Fruit fly (Drosophila melanogaster) whole organism, embryonic: Measurements from ENCODE around the gene Nthl1.
A peak's percentile ranks its signal among the peaks of the same experiment; 100 is the strongest.

ENCODE experiments used
- Asciz ChIP-seq: fragments of 200-800 bp; sonication (Bioruptor generic); optimal IDR thresholded peaks from 2 replicates; lab custom pipeline; 2017; ENCODE audit warnings: missing biosample characterization, mild to moderate bottlenecking, missing genetic modification characterization, missing genetic modification reagents
- B-H2 ChIP-seq: fragments of 200-800 bp; sonication (Bioruptor generic); optimal IDR thresholded peaks from 2 replicates; lab custom pipeline; 2018; ENCODE audit warnings: missing biosample characterization, mild to moderate bottlenecking, missing genetic modification characterization
- CG11456 ChIP-seq: fragments of 200-800 bp; sonication (Bioruptor generic); IDR thresholded peaks from 3 replicates; pipeline ENCODE4 v1.3.6; 2022; ENCODE audit warnings: missing biosample characterization, missing genetic modification characterization
- CG11695 ChIP-seq: fragments of 200-800 bp; sonication (Bioruptor generic); IDR thresholded peaks from 3 replicates; pipeline ENCODE4 v1.3.6; 2022; ENCODE audit warnings: missing biosample characterization, missing genetic modification characterization
- CG12769 ChIP-seq: fragments of 200-800 bp; sonication (Bioruptor generic); optimal IDR thresholded peaks from 2 replicates; lab custom pipeline; 2019; ENCODE audit warnings: missing biosample characterization, mild to moderate bottlenecking, missing genetic modification characterization, moderate library complexity
- CG13287 ChIP-seq: fragments of 200-800 bp; sonication (Bioruptor generic); IDR thresholded peaks from 2 replicates; pipeline ENCODE4 v1.3.6; 2022; ENCODE audit warnings: missing biosample characterization, missing genetic modification characterization; ENCODE audit not compliant: partially characterized antibody
- CG13624 ChIP-seq: fragments of 200-800 bp; sonication (Bioruptor generic); optimal IDR thresholded peaks from 2 replicates; lab custom pipeline; 2016; ENCODE audit warnings: missing biosample characterization, missing genetic modification characterization
- CG13775 ChIP-seq: fragments of 200-800 bp; sonication (Bioruptor generic); optimal IDR thresholded peaks from 3 replicates; lab custom pipeline; 2017; ENCODE audit warnings: missing biosample characterization, mild to moderate bottlenecking, missing genetic modification characterization
- CG13894 ChIP-seq: fragments of 200-800 bp; sonication (Bioruptor generic); optimal IDR thresholded peaks from 3 replicates; lab custom pipeline; 2018; ENCODE audit warnings: missing biosample characterization, mild to moderate bottlenecking, missing genetic modification characterization, moderate library complexity
- CG14014 ChIP-seq: fragments of 200-800 bp; sonication (Bioruptor generic); IDR thresholded peaks from 2 replicates; pipeline ENCODE4 v1.3.6; 2022; ENCODE audit warnings: missing biosample characterization, missing genetic modification characterization
- CG18262 ChIP-seq: fragments of 200-800 bp; optimal IDR thresholded peaks from 3 replicates; lab custom pipeline; 2019; ENCODE audit warnings: missing biosample characterization, mild to moderate bottlenecking, missing genetic modification characterization, moderate library complexity
- CG18599 ChIP-seq: fragments of 200-800 bp; sonication (Bioruptor generic); optimal IDR thresholded peaks from 3 replicates; lab custom pipeline; 2017; ENCODE audit warnings: missing biosample characterization, missing genetic modification characterization, mild to moderate bottlenecking, moderate library complexity, missing genetic modification reagents
- CG31441 ChIP-seq: fragments of 200-800 bp; sonication (Bioruptor generic); IDR thresholded peaks from 2 replicates; pipeline ENCODE4 v1.3.6; 2022; ENCODE audit warnings: missing biosample characterization, missing genetic modification characterization
- CG9437 ChIP-seq: fragments of 200-800 bp; sonication (Bioruptor generic); optimal IDR thresholded peaks from 2 replicates; lab custom pipeline; 2018; ENCODE audit warnings: missing biosample characterization, mild to moderate bottlenecking, missing genetic modification characterization
- CG9727 ChIP-seq: fragments of 200-800 bp; sonication (Bioruptor generic); optimal IDR thresholded peaks from 3 replicates; lab custom pipeline; 2017; ENCODE audit warnings: missing biosample characterization, mild to moderate bottlenecking, missing genetic modification characterization
- CoRest ChIP-seq: fragments of 200-800 bp; sonication (Bioruptor generic); optimal IDR thresholded peaks from 3 replicates; lab custom pipeline; 2018; ENCODE audit warnings: missing biosample characterization, mild to moderate bottlenecking, missing genetic modification characterization, moderate library complexity
- Dip3 ChIP-seq: fragments of 200-800 bp; sonication (Bioruptor generic); optimal IDR thresholded peaks from 3 replicates; lab custom pipeline; 2016; ENCODE audit warnings: missing biosample characterization, missing genetic modification characterization
- Ets65A ChIP-seq: fragments of 200-800 bp; sonication (Bioruptor generic); peaks from one replicate; lab custom pipeline; 2016; ENCODE audit warnings: missing biosample characterization, missing genetic modification characterization
- H2.0 ChIP-seq: fragments of 200-800 bp; sonication (Bioruptor generic); IDR thresholded peaks from 2 replicates; pipeline ENCODE4 v1.3.6; 2022; ENCODE audit warnings: missing biosample characterization, missing genetic modification characterization
- Hmr ChIP-seq: fragments of 200-800 bp; sonication (Bioruptor generic); optimal IDR thresholded peaks from 3 replicates; lab custom pipeline; 2017; ENCODE audit warnings: mild to moderate bottlenecking, missing biosample characterization, missing genetic modification reagents, missing genetic modification characterization
- Hsf ChIP-seq: fragments of 200-800 bp; sonication (Bioruptor generic); optimal IDR thresholded peaks from 3 replicates; lab custom pipeline; 2016; ENCODE audit warnings: missing biosample characterization, missing genetic modification characterization
- Med ChIP-seq: fragments of 200-800 bp; sonication (Bioruptor generic); peaks from one replicate; lab custom pipeline; 2016; ENCODE audit warnings: missing biosample characterization, missing genetic modification characterization, mild to moderate bottlenecking, inconsistent platforms, moderate library complexity
- Myb ChIP-seq: fragments of 200-800 bp; sonication (Bioruptor generic); optimal IDR thresholded peaks from 2 replicates; lab custom pipeline; 2016; ENCODE audit warnings: missing biosample characterization, missing genetic modification characterization
- NFAT ChIP-seq: fragments of 200-800 bp; sonication (Bioruptor generic); IDR thresholded peaks from 2 replicates; pipeline ENCODE4 v1.3.6; 2022; ENCODE audit warnings: missing biosample characterization, missing genetic modification characterization
- Tbp ChIP-seq: fragments of >200 bp; optimal IDR thresholded peaks from 2 replicates; lab custom pipeline; 2018; ENCODE audit warnings: missing biosample characterization, missing genetic modification characterization
- abd-A ChIP-seq: fragments of 200-800 bp; sonication (Bioruptor generic); optimal IDR thresholded peaks from 3 replicates; lab custom pipeline; 2019; ENCODE audit warnings: missing biosample characterization, mild to moderate bottlenecking, missing genetic modification characterization, moderate library complexity
- bbx ChIP-seq: fragments of 200-800 bp; sonication (Bioruptor generic); IDR thresholded peaks from 2 replicates; pipeline ENCODE4 v1.3.6; 2022; ENCODE audit warnings: missing biosample characterization, missing genetic modification characterization; ENCODE audit not compliant: partially characterized antibody
- btn ChIP-seq: fragments of 200-800 bp; sonication (Bioruptor generic); optimal IDR thresholded peaks from 2 replicates; lab custom pipeline; 2016; ENCODE audit warnings: missing biosample characterization, missing genetic modification characterization
- cas ChIP-seq: fragments of 200-800 bp; sonication (Bioruptor generic); IDR thresholded peaks from 2 replicates; pipeline ENCODE4 v1.3.6; 2022; ENCODE audit warnings: missing biosample characterization, missing genetic modification characterization
- corto ChIP-seq: fragments of 200-800 bp; sonication (Bioruptor generic); optimal IDR thresholded peaks from 2 replicates; lab custom pipeline; 2016; ENCODE audit warnings: missing biosample characterization, mild to moderate bottlenecking, missing genetic modification characterization, moderate library complexity
- cwo ChIP-seq: fragments of 200-800 bp; sonication (Bioruptor generic); optimal IDR thresholded peaks from 3 replicates; lab custom pipeline; 2017; ENCODE audit warnings: missing biosample characterization, missing genetic modification characterization, mild to moderate bottlenecking, moderate library complexity, missing genetic modification reagents
- dpn ChIP-seq, 2 experiments: fragments of 200-800 bp; sonication (Bioruptor generic); optimal IDR thresholded peaks; 3 replicates each; lab custom pipeline; 2016; ENCODE audit warnings: missing biosample characterization in 2 of 2, missing genetic modification characterization in 2 of 2
- gce ChIP-seq: fragments of 200-800 bp; sonication (Bioruptor generic); IDR thresholded peaks from 3 replicates; pipeline ENCODE4 v1.3.6; 2022; ENCODE audit warnings: missing biosample characterization, missing genetic modification characterization
- gem ChIP-seq: fragments of 200-800 bp; sonication (Bioruptor generic); optimal IDR thresholded peaks from 2 replicates; lab custom pipeline; 2019; ENCODE audit warnings: missing biosample characterization, mild to moderate bottlenecking, missing genetic modification characterization, moderate library complexity
- grn ChIP-seq: fragments of 200-800 bp; sonication (Bioruptor generic); optimal IDR thresholded peaks from 3 replicates; lab custom pipeline; 2017; ENCODE audit warnings: missing biosample characterization, missing genetic modification characterization
- ind ChIP-seq: fragments of 200-800 bp; sonication (Bioruptor generic); optimal IDR thresholded peaks from 3 replicates; lab custom pipeline; 2016; ENCODE audit warnings: missing biosample characterization, missing genetic modification characterization
- jigr1 ChIP-seq: fragments of 200-800 bp; sonication (Bioruptor generic); IDR thresholded peaks from 3 replicates; pipeline ENCODE4 v1.3.6; 2022; ENCODE audit warnings: missing biosample characterization, missing genetic modification characterization
- jing ChIP-seq: fragments of 200-800 bp; sonication (Bioruptor generic); optimal IDR thresholded peaks from 2 replicates; lab custom pipeline; 2018; ENCODE audit warnings: missing biosample characterization, mild to moderate bottlenecking, missing genetic modification characterization
- kni ChIP-seq: fragments of 200-800 bp; sonication (Bioruptor generic); optimal IDR thresholded peaks from 3 replicates; lab custom pipeline; 2017; ENCODE audit warnings: mild to moderate bottlenecking, missing biosample characterization, missing genetic modification reagents, missing genetic modification characterization
- oc ChIP-seq: fragments of 200-800 bp; sonication (Bioruptor generic); optimal IDR thresholded peaks from 2 replicates; lab custom pipeline; 2018; ENCODE audit warnings: missing biosample characterization, mild to moderate bottlenecking, missing genetic modification characterization, moderate library complexity
- prd ChIP-seq, 3 experiments: fragments of >200 bp in 2 of 3; fragments of 200-800 bp in 1 of 3; sonication (Bioruptor generic) in 1 of 3; optimal IDR thresholded peaks in 2 of 3; IDR thresholded peaks in 1 of 3; 2 replicates in 2 of 3; 3 replicates in 1 of 3; pipeline versions ENCODE4 v1.3.6 to Lab custom; 2017 to 2022; ENCODE audit warnings: missing biosample characterization in 1 of 3, missing genetic modification characterization in 1 of 3
- row ChIP-seq: fragments of 200-800 bp; sonication (Bioruptor generic); IDR thresholded peaks from 3 replicates; pipeline ENCODE4 v1.3.6; 2022; ENCODE audit warnings: missing biosample characterization, missing genetic modification characterization
- sens ChIP-seq: fragments of 200-800 bp; sonication (Bioruptor generic); peaks from one replicate; lab custom pipeline; 2016; ENCODE audit warnings: missing biosample characterization, missing genetic modification characterization
- shn ChIP-seq: fragments of 200-800 bp; sonication (Bioruptor generic); optimal IDR thresholded peaks from 3 replicates; lab custom pipeline; 2016; ENCODE audit warnings: missing biosample characterization, missing genetic modification characterization
- slou ChIP-seq: fragments of 200-800 bp; sonication (Bioruptor generic); optimal IDR thresholded peaks from 3 replicates; lab custom pipeline; 2016; ENCODE audit warnings: missing biosample characterization, missing genetic modification characterization
- so ChIP-seq: fragments of 200-800 bp; sonication (Bioruptor generic); IDR thresholded peaks from 3 replicates; pipeline ENCODE4 v1.3.6; 2022; ENCODE audit warnings: missing biosample characterization, missing genetic modification characterization
- tio ChIP-seq: fragments of 200-800 bp; sonication (Bioruptor generic); optimal IDR thresholded peaks from 2 replicates; lab custom pipeline; 2017; ENCODE audit warnings: missing biosample characterization, missing genetic modification characterization, inconsistent platforms
- tll ChIP-seq, 2 experiments: fragments of 200-800 bp in 1 of 2; fragments of >200 bp in 1 of 2; sonication (Bioruptor generic) in 1 of 2; optimal IDR thresholded peaks; 2 replicates each; lab custom pipeline; 2017 to 2019; ENCODE audit warnings: missing biosample characterization in 2 of 2, missing genetic modification characterization in 2 of 2, mild to moderate bottlenecking in 1 of 2, moderate library complexity in 1 of 2
- vvl ChIP-seq: fragments of 200-800 bp; sonication (Bioruptor generic); IDR thresholded peaks from 2 replicates; pipeline ENCODE4 v1.3.6; 2022; ENCODE audit warnings: missing biosample characterization, missing genetic modification characterization

Nthl1 gene

DNA sequence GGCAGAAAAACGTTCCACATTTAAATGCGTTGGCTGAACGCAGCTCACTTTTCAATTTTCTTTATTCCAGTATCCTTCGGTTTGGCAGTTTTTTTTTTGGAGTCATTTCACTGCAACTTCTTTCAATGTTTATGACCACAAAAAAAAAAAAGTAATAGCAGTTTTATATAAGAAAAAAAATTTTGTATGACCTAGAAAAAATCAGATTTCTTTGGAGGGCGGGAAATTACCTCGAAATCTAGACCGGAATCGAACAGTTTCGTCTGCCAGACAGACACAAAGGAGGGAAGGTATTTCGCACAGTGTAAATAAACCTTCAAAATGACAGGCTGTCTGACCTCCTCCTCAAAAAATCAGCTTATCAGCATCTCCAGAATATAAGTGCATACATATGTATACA lies 47.2 kb downstream of the Nthl1 start:
- TF ChIP-seq Dip3 (GFP tag; lab: Kevin White, UChicago) = no peak
- TF ChIP-seq Myb = no peak
- TF ChIP-seq Ets65A = peak; percentile 71
- TF ChIP-seq tio (GFP tag; lab: Kevin White, UChicago) = peak; percentile 3
- no peak for TF ChIP-seq CG18262 (tag; lab: Kevin White, UChicago)
- peak; percentile 43 for TF ChIP-seq Med (GFP tag; lab: Kevin White, UChicago)
- TF ChIP-seq gem = peak; percentile 3
- no peak for TF ChIP-seq H2.0 (GFP tag; lab: Robert Waterston, UW)
- TF ChIP-seq ind (GFP tag; lab: Kevin White, UChicago) = peak; percentile 10
- peak; percentile 26 for TF ChIP-seq sens (GFP tag; lab: Kevin White, UChicago)

DNA sequence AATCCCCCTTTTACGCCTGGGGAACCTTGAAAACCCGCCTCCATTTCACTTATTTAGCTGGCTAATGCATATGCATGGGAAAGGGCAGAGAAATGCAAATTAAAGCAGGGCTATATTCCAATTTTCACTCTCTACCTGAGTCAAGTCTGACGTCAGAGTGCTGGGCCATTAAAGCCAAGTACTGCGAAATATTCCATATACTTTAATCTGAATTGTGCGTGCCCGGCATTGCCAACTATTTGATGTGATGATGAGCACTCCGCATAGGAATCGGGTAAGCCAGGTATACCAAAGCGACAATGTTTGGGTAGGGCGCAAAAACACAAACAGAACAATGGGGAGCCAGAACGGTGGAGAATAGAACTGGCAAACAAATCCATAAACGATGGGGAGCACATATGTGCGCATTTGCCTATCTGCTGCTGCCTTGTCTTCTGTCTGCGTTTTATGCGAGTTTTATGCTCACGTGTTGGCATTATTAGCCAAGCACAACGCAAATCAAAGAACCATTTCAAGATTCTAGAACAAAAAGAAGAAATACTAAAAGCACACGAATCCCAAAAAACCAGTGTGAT lies 48.0 kb downstream of the Nthl1 start:
- TF ChIP-seq tll (GFP tag; optimal IDR thresholded peaks at IDR 0.05; lab: Kevin White, UChicago) (no peak), shn (GFP tag; lab: Kevin White, UChicago) (no peak), CG14014 (GFP tag; lab: Robert Waterston, UW) (no peak), row (GFP tag; lab: Robert Waterston, UW) (no peak), CG9727 (no peak), CG13624 (GFP tag; lab: Kevin White, UChicago) (peak; percentile 35), CG13287 (GFP tag; lab: Robert Waterston, UW) (no peak), dpn (GFP tag; optimal IDR thresholded peaks at IDR 0.05; lab: Kevin White, UChicago) (no peak), kni (GFP tag; lab: Kevin White, UChicago) (no peak), CG9437 (no peak), CG11695 (GFP tag; lab: Robert Waterston, UW) (no peak), grn (GFP tag; lab: Kevin White, UChicago) (no peak), jigr1 (GFP tag; lab: Robert Waterston, UW) (no peak), NFAT (GFP tag; lab: Robert Waterston, UW) (peak; percentile 23; the same call in 1 of the 2 replicates), CG13894 (tag; lab: Kevin White, UChicago) (peak; percentile 66), oc (tag; lab: Kevin White, UChicago) (no peak), CoRest (tag; lab: Kevin White, UChicago) (no peak), slou (GFP tag; lab: Kevin White, UChicago) (no peak), gce (GFP tag; lab: Robert Waterston, UW) (no peak), vvl (GFP tag; lab: Robert Waterston, UW) (peak; percentile 59; the same call in 1 of the 2 replicates), prd (optimal IDR thresholded peaks at IDR 0.05; lab: Kevin White, UChicago) (no peak), prd (GFP tag; IDR thresholded peaks at IDR 0.05; lab: Robert Waterston, UW) (no peak), cwo (GFP tag; lab: Kevin White, UChicago) (peak; percentile 81), Asciz (GFP tag; lab: Kevin White, UChicago) (no peak), jing (GFP tag; lab: Kevin White, UChicago) (no peak), CG13775 (no peak), corto (no peak), CG31441 (GFP tag; lab: Robert Waterston, UW) (no peak), Med (GFP tag; lab: Kevin White, UChicago) (peak; percentile 67), Ets65A (no peak), btn (GFP tag; lab: Kevin White, UChicago) (no peak), Hmr (GFP tag; lab: Kevin White, UChicago) (peak; percentile 3), CG18599 (GFP tag; lab: Kevin White, UChicago) (peak; percentile 12), bbx (GFP tag; lab: Robert Waterston, UW) (no peak), abd-A (peak; percentile 44), Tbp (no peak), CG12769 (tag; lab: Kevin White, UChicago) (peak; percentile 58), B-H2 (GFP tag; lab: Kevin White, UChicago) (peak; percentile 16), cas (no peak), so (GFP tag; lab: Robert Waterston, UW) (0 out of 3 replicates have a peak, but pooled peaks have one; percentile 23), CG11456 (GFP tag; lab: Robert Waterston, UW) (no peak), Hsf (GFP tag; lab: Kevin White, UChicago) (no peak)
